Worm (Caenorhabditis elegans) whole organism, dauer: Measurements from ENCODE around the gene Y39B6A.5.

Experiments used
- unc-62 ChIP-seq: sonication (generic microtip); optimal IDR thresholded peaks from 2 replicates; lab custom pipeline; 2017; ENCODE audit warnings: missing biosample characterization, missing genetic modification reagents, missing genetic modification characterization

Y39B6A.5 gene

ce11 chrV:19158664-19159063 is at the start of gene Y39B6A.5:
TSS of gene Y39B6A.5 (minus strand) at chrV:19158877.
- TF ChIP-seq unc-62 (GFP tag; lab: Kevin White, UChicago): no peak

DNA sequence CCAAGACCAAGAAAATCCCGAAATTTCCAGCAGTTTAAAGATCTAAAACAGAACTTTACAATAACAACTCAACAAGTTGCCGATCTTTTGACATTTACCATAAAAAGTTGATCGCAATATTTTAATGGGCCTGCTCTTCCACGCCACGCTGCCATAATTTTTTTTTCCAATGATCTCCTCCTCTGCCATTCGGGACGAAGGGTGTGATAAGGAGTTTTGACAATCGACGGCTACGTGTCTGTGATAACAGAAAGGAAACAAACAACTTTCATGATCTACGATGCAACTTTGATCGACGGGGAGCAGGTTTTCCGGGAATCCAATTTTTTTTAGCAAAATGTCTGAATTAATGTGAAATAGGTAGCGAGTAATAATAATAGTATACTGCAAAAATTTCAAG is 48.2 kb upstream of the Y39B6A.5 start:
- TF ChIP-seq unc-62 (GFP tag; lab: Kevin White, UChicago): no peak

DNA sequence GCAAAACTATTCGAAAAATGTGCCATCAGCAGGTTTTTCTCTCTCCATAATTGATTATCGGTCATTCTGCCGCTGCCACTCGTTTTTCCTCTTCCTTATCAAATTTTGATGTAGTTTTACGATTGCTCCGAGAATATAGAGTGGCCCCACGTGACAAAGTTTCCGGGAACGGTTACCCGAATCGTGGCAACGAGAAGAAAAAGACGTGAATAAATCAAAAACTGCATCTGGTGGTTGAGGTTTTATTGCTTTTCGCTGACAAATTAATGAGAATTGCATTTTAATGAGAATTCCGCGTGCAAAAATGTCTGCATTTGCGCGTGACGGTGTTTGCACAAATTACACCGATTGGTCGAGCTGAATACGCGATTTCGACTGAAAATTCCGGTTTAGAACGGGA is 46.8 kb upstream of the Y39B6A.5 start:
- no peak for TF ChIP-seq unc-62 (GFP tag; lab: Kevin White, UChicago)

DNA sequence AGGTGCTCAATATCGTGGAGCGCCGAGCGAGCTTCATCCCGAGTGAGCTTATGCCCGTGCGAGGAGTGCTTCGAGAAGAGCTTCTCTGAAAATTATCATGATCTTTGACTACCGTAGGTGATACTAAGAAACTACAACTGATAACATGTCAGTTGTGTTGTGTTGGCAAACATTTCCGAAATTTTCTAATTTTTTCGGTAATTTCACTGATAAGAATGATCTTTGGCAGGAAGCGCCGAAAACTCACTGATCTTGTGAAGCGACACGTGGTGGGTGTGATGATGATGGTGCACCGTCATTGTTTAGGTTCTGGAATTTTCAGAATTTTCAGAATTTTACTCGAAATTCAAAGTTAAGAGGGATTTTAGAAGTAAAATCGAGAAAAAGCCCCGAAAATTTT is 44.6 kb upstream of the Y39B6A.5 start, which contains the start of gene Y39B6A.1:
TSS of gene Y39B6A.1 (minus strand) at position 309 of the 400 bp plus-strand sequence.
- no peak for TF ChIP-seq unc-62 (GFP tag; lab: Kevin White, UChicago)

DNA sequence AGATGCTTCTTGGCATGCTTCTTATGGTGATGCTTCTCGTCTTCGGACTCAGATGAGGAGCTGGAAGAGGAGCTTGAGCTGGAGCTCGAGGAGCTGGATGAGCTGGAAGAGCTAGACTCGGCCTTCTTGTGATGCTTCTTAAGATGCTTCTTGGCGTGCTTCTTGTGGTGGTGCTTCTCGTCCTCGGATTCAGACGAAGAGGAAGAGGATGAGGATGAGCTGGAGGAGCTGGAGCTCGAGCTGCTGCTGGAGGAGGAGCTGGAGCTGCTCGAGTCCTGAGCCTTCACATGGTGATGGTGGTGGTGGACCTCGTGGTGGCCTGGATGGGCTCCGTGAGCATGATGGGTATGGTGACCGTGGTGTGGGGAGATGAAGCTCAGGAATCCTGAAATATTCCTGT is 44.1 kb upstream of the Y39B6A.5 start:
- no peak for TF ChIP-seq unc-62 (GFP tag; lab: Kevin White, UChicago)

- no peak for TF ChIP-seq unc-62 (GFP tag; lab: Kevin White, UChicago)
Observed at ce11 chrV:19201190-19201589, 42.5 kb upstream of the Y39B6A.5 start.

ce11 chrV:19189963-19190597 is 31.4 kb upstream of the Y39B6A.5 start, which contains the start of the genes Y39B6A.3 and pph-5:
TSS of gene Y39B6A.3 (minus strand) at chrV:19190013.
TSS of gene pph-5 (plus strand) at chrV:19190547.
- TF ChIP-seq unc-62 (GFP tag; lab: Kevin White, UChicago): no peak

DNA sequence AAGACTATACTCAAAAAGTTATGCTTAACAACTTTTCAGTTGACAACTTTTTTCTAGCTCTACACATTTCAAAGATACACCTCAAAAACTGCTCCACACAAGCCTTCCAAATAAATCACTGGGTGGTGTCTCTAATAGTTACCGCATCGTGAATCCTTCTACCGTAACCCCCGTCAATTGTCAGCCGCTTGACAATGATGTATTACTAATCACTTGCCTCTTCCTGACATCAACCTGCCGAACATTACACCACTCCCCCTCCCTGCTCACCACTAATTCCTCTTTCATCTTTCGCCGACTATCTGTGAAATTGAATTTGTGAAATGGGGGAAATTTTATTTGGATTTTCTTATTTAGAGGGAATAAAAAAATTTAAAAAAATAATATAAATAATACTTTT is 23.0 kb upstream of the Y39B6A.5 start:
- TF ChIP-seq unc-62 (GFP tag; lab: Kevin White, UChicago): no peak

- no peak for TF ChIP-seq unc-62 (GFP tag; lab: Kevin White, UChicago)
Observed at ce11 chrV:19178896-19179295, 20.2 kb upstream of the Y39B6A.5 start.

DNA sequence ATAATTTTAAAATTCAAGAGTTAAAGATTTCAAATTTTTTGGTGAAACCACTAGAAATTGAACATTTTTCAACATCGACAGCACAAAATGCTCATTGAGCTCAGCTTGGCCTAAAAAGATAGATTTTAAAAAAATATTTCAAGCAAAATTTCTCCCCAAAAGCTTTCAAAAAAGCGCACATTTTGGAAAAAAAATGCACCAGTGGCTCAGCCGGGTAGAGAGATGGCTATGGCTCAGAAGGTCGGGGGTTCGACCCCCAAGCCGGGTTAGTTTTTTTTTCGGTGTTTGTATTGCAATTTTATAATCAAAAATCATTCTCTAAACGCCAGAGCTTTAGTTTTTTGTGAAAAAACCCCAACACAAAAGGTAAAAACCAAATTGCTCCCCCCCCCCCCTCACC is 19.1 kb upstream of the Y39B6A.5 start:
- no peak for TF ChIP-seq unc-62 (GFP tag; lab: Kevin White, UChicago)

DNA sequence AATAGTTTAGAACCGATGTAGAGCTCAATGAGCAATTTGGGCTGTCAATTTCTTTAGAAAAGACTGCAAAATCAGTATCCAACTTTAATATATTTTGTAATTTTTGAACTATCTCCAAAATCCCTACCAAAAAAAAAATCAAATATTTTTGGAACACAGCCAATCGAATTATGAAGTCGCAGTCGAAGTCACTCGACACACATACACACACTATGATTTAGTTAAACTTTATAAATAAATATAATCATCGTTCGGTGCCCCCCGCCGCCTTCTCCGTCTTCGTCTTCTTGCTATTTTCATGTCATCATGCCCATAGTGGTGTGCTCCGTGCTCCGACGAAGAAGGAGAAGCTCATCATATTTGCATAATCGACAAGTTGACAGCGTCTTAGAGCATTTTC is 18.4 kb upstream of the Y39B6A.5 start:
- TF ChIP-seq unc-62 (GFP tag; lab: Kevin White, UChicago): no peak

ce11 chrV:19175714-19176113 is 17.0 kb upstream of the Y39B6A.5 start:
- no peak for TF ChIP-seq unc-62 (GFP tag; lab: Kevin White, UChicago)

DNA sequence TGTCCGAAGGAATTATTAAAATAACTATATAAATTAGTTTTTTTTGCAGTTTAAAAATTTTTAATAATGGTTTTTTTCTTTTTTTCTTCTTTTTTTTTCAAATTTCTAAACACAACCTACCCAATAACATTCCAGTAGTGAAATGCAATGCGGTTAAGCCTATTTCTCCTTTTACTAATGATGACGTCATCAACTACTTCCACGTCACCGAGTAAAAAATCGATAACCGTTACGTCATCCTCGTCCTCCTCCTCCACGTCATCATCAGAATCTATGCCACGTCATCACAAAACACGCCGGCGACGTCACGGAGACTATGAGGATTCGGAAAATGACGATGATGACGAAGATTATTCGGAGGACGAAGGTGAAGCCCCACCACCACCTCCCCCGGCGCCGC is 15.9 kb upstream of the Y39B6A.5 start, which contains the start of gene hot-2:
TSS of gene hot-2 (plus strand) at position 134 of the 400 bp plus-strand sequence.
- no peak for TF ChIP-seq unc-62 (GFP tag; lab: Kevin White, UChicago)

- TF ChIP-seq unc-62 (GFP tag; lab: Kevin White, UChicago): no peak
Observed at ce11 chrV:19153806-19154205, 4.9 kb downstream of the Y39B6A.5 start, which contains the start of gene tsp-13. TSS of gene tsp-13 (plus strand) at chrV:19154106.

DNA sequence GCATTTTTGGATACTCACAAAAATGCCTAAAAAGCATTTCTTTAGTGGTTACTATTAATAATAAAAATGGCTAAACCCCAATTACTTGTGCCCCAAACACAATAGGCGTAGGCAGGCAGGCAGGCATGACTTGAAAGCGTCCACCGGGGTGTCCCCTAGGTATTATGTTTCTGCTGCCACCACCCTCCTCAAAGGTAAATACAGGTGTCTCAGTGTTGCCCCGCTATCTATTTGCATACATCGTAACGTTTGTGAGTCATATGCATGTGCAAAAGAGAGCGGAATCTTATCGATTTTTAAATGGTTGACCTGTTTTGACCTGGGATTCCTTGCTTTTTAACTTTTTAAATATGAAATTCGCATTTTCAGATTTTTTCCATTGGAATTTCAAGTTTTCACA is 5.4 kb downstream of the Y39B6A.5 start:
- TF ChIP-seq unc-62 (GFP tag; lab: Kevin White, UChicago): no peak

- no peak for TF ChIP-seq unc-62 (GFP tag; lab: Kevin White, UChicago)
Observed at ce11 chrV:19152328-19152727, 6.3 kb downstream of the Y39B6A.5 start, which contains the start of gene Y39B6A.69. TSS of gene Y39B6A.69 (minus strand) at chrV:19152428.

- TF ChIP-seq unc-62 (GFP tag; lab: Kevin White, UChicago): no peak
Observed at ce11 chrV:19149057-19149456, 9.6 kb downstream of the Y39B6A.5 start, which contains the start of gene Y39B6A.7. TSS of gene Y39B6A.7 (minus strand) at chrV:19149157.
